Fruit fly (Drosophila melanogaster): ENCODE results near the gene Nup154.

The Nup154 gene

dm6 chr2L:11037583-11038517, 33.2 kb downstream of the Nup154 start:
- peak; percentile 36 for TF ChIP-seq br (GFP tag; optimal IDR thresholded peaks at IDR 0.05)
- TF ChIP-seq lola (GFP tag; optimal IDR thresholded peaks at IDR 0.05), result no peak
- peak; percentile 43 for TF ChIP-seq sv (GFP tag; optimal IDR thresholded peaks at IDR 0.05)
- peak; percentile 27 for TF ChIP-seq fru (GFP tag; optimal IDR thresholded peaks at IDR 0.05)
- no peak for TF ChIP-seq Dif (GFP tag; optimal IDR thresholded peaks at IDR 0.05; ENCODE audit: partially characterized antibody)
- peak; percentile 16 for TF ChIP-seq rgr (GFP tag; optimal IDR thresholded peaks at IDR 0.05)
- TF ChIP-seq h (GFP tag; optimal IDR thresholded peaks at IDR 0.05), result no peak
- TF ChIP-seq dmrt93B (GFP tag; optimal IDR thresholded peaks at IDR 0.05), result no peak
- peak; percentile 43 for TF ChIP-seq tai (GFP tag; optimal IDR thresholded peaks at IDR 0.05)
- no peak for TF ChIP-seq pan (optimal IDR thresholded peaks at IDR 0.05)
- TF ChIP-seq CrebA (GFP tag; optimal IDR thresholded peaks at IDR 0.05; ENCODE audit: borderline replicate concordance), result no peak
- no peak for TF ChIP-seq Hr83 (GFP tag; optimal IDR thresholded peaks at IDR 0.05; ENCODE audit: poor library complexity, severe bottlenecking)

DNA sequence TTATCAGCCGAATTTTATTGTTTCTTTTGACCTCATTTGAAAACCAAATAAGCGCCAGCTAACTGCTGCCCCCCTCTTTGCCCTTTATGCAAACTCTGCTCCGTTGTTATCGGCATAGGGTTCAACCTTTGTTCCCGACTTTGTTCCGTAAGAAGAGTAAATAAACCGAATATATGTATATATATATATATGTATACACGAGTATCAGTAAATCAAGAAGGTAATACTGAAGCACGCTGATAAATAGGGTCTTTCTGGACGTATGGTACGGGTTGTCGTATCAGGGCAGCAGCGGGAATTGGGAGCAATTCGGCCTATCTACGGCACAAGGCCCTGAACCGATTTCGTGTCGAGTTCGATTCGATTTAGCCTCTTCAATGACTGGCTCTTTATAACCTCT, 34.3 kb downstream of the Nup154 start:
- TF ChIP-seq Myc (optimal IDR thresholded peaks at IDR 0.05) (no peak), foxo (GFP tag; optimal IDR thresholded peaks at IDR 0.05) (no peak), Dif (GFP tag; optimal IDR thresholded peaks at IDR 0.05; ENCODE audit: partially characterized antibody) (peak; percentile 38), h (GFP tag; optimal IDR thresholded peaks at IDR 0.05) (peak; percentile 34), brk (GFP tag; optimal IDR thresholded peaks at IDR 0.05) (peak; percentile 54), sage (GFP tag; optimal IDR thresholded peaks at IDR 0.05) (peak; percentile 11), Rel (GFP tag; optimal IDR thresholded peaks at IDR 0.05) (no peak), Rel (tag; optimal IDR thresholded peaks at IDR 0.05) (peak; percentile 36), GATAd (GFP tag; optimal IDR thresholded peaks at IDR 0.05) (no peak)

- TF ChIP-seq Jra (GFP tag; optimal IDR thresholded peaks at IDR 0.05) (no peak), Rel (GFP tag; optimal IDR thresholded peaks at IDR 0.05) (no peak), Rel (tag; optimal IDR thresholded peaks at IDR 0.05) (no peak), Abd-B (GFP tag; optimal IDR thresholded peaks at IDR 0.05) (no peak), dl (GFP tag; optimal IDR thresholded peaks at IDR 0.05; ENCODE audit: insufficient read depth in 1 of 2, partially characterized antibody in 2 of 2) (no peak), pan (optimal IDR thresholded peaks at IDR 0.05) (no peak), foxo (GFP tag; optimal IDR thresholded peaks at IDR 0.05) (no peak), Hr83 (GFP tag; optimal IDR thresholded peaks at IDR 0.05; ENCODE audit: poor library complexity, severe bottlenecking) (no peak), lola (GFP tag; optimal IDR thresholded peaks at IDR 0.05) (no peak), dmrt93B (GFP tag; optimal IDR thresholded peaks at IDR 0.05) (no peak), tai (GFP tag; optimal IDR thresholded peaks at IDR 0.05) (no peak), fru (GFP tag; optimal IDR thresholded peaks at IDR 0.05) (no peak), sv (GFP tag; optimal IDR thresholded peaks at IDR 0.05) (no peak)
These were observed 35.0 kb downstream of the Nup154 start for dm6 chr2L:11039548-11040144.

dm6 chr2L:11041074-11041473, 36.5 kb downstream of the Nup154 start:
- no peak for TF ChIP-seq Rel (GFP tag; optimal IDR thresholded peaks at IDR 0.05)
- TF ChIP-seq Rel (tag; optimal IDR thresholded peaks at IDR 0.05), result peak; percentile 3
- TF ChIP-seq Hr83 (GFP tag; optimal IDR thresholded peaks at IDR 0.05; ENCODE audit: poor library complexity, severe bottlenecking), result no peak
- no peak for TF ChIP-seq brk (GFP tag; optimal IDR thresholded peaks at IDR 0.05)

- TF ChIP-seq Abd-B (GFP tag; optimal IDR thresholded peaks at IDR 0.05), result no peak
- no peak for TF ChIP-seq tai (GFP tag; optimal IDR thresholded peaks at IDR 0.05)
- TF ChIP-seq GATAd (GFP tag; optimal IDR thresholded peaks at IDR 0.05), result no peak
- TF ChIP-seq usp (GFP tag; optimal IDR thresholded peaks at IDR 0.05), result no peak
- TF ChIP-seq rgr (GFP tag; optimal IDR thresholded peaks at IDR 0.05), result no peak
- no peak for TF ChIP-seq jim (GFP tag; optimal IDR thresholded peaks at IDR 0.05)
- no peak for TF ChIP-seq Jra (GFP tag; optimal IDR thresholded peaks at IDR 0.05)
- no peak for TF ChIP-seq dmrt93B (GFP tag; optimal IDR thresholded peaks at IDR 0.05)
- TF ChIP-seq dl (GFP tag; optimal IDR thresholded peaks at IDR 0.05; ENCODE audit: insufficient read depth in 1 of 2, partially characterized antibody in 2 of 2), result no peak
- no peak for TF ChIP-seq Dif (GFP tag; optimal IDR thresholded peaks at IDR 0.05; ENCODE audit: partially characterized antibody)
These were observed 37.2 kb downstream of the Nup154 start for dm6 chr2L:11041785-11042184.

All from whole organism, wandering third instar larva.